Fruit fly (Drosophila melanogaster) whole organism, prepupa: Measurements from ENCODE around the gene nkd.
A peak's percentile ranks its signal among the peaks of the same experiment; 100 is the strongest.

Source experiments
- CG10669 ChIP-seq: fragments of 200-800 bp; sonication (Bioruptor generic); optimal IDR thresholded peaks from 3 replicates; lab custom pipeline; 2018; ENCODE audit warnings: missing biosample characterization, mild to moderate bottlenecking, missing genetic modification characterization, moderate library complexity
- CG11294 ChIP-seq: fragments of 200-800 bp; sonication (Bioruptor generic); IDR thresholded peaks from 2 replicates; pipeline ENCODE4 v1.3.6; 2022; ENCODE audit warnings: missing biosample characterization, missing genetic modification characterization
- CG11762 ChIP-seq: fragments of 200-800 bp; sonication (Bioruptor generic); optimal IDR thresholded peaks from 3 replicates; lab custom pipeline; 2016; ENCODE audit warnings: missing biosample characterization, missing genetic modification characterization; ENCODE audit not compliant: insufficient read depth
- CG11902 ChIP-seq: fragments of 200-800 bp; sonication (Bioruptor generic); optimal IDR thresholded peaks from 3 replicates; lab custom pipeline; 2016; ENCODE audit warnings: missing biosample characterization, missing genetic modification characterization
- CG15336 ChIP-seq: fragments of 200-800 bp; sonication (Bioruptor generic); IDR thresholded peaks from 2 replicates; pipeline ENCODE4 v1.3.6; 2022; ENCODE audit warnings: missing biosample characterization, missing genetic modification characterization
- CG1621 ChIP-seq: fragments of 200-800 bp; sonication (Bioruptor generic); optimal IDR thresholded peaks from 3 replicates; lab custom pipeline; 2018; ENCODE audit warnings: missing biosample characterization, mild to moderate bottlenecking, missing genetic modification characterization
- CG31627 ChIP-seq: fragments of 200-800 bp; sonication (Bioruptor generic); optimal IDR thresholded peaks from 3 replicates; lab custom pipeline; 2016; ENCODE audit warnings: missing biosample characterization, missing genetic modification characterization
- CG32006 ChIP-seq: fragments of 200-800 bp; sonication (Bioruptor generic); optimal IDR thresholded peaks from 3 replicates; lab custom pipeline; 2017; ENCODE audit warnings: missing biosample characterization, mild to moderate bottlenecking, missing genetic modification characterization
- CG34406 ChIP-seq: fragments of 200-800 bp; sonication (Bioruptor generic); optimal IDR thresholded peaks from 3 replicates; lab custom pipeline; 2016; ENCODE audit warnings: missing biosample characterization, missing genetic modification characterization
- CG3919 ChIP-seq: fragments of 200-800 bp; sonication (Bioruptor generic); optimal IDR thresholded peaks from 3 replicates; lab custom pipeline; 2016; ENCODE audit warnings: missing biosample characterization, missing genetic modification characterization
- CG4318 ChIP-seq: fragments of 200-800 bp; sonication (Bioruptor generic); optimal IDR thresholded peaks from 3 replicates; lab custom pipeline; 2017; ENCODE audit warnings: missing biosample characterization, mild to moderate bottlenecking, missing genetic modification characterization
- CG6276 ChIP-seq: fragments of 200-800 bp; sonication (Bioruptor generic); optimal IDR thresholded peaks from 2 replicates; lab custom pipeline; 2017; ENCODE audit warnings: missing biosample characterization, mild to moderate bottlenecking, missing genetic modification characterization
- CG6808 ChIP-seq: fragments of 200-800 bp; sonication (Bioruptor generic); optimal IDR thresholded peaks from 3 replicates; lab custom pipeline; 2017; ENCODE audit warnings: missing biosample characterization, missing genetic modification characterization, mild to moderate bottlenecking, moderate library complexity, missing genetic modification reagents
- CG8119 ChIP-seq: fragments of 200-800 bp; sonication (Bioruptor generic); IDR thresholded peaks from 3 replicates; pipeline ENCODE4 v1.3.6; 2022; ENCODE audit warnings: missing biosample characterization, missing genetic modification characterization
- CG8319 ChIP-seq: fragments of 200-800 bp; sonication (Bioruptor generic); optimal IDR thresholded peaks from 3 replicates; lab custom pipeline; 2016; ENCODE audit warnings: missing biosample characterization, missing genetic modification characterization
- CG8632 ChIP-seq: fragments of 200-800 bp; sonication (Bioruptor generic); optimal IDR thresholded peaks from 3 replicates; lab custom pipeline; 2016; ENCODE audit warnings: missing biosample characterization, missing genetic modification characterization
- CG9139 ChIP-seq: fragments of 200-800 bp; sonication (Bioruptor generic); optimal IDR thresholded peaks from 3 replicates; lab custom pipeline; 2017; ENCODE audit warnings: missing biosample characterization, mild to moderate bottlenecking, missing genetic modification characterization
- Eip78C ChIP-seq: fragments of 200-800 bp; sonication (Bioruptor generic); peaks from one replicate; lab custom pipeline; 2016; ENCODE audit warnings: missing biosample characterization, missing genetic modification characterization
- Ets21C ChIP-seq: fragments of 200-800 bp; sonication (Bioruptor generic); optimal IDR thresholded peaks from 3 replicates; lab custom pipeline; 2016; ENCODE audit warnings: missing biosample characterization, missing genetic modification characterization
- Ets96B ChIP-seq: fragments of 200-800 bp; optimal IDR thresholded peaks from 2 replicates; lab custom pipeline; 2019; ENCODE audit warnings: missing biosample characterization, mild to moderate bottlenecking, missing genetic modification characterization, moderate library complexity
- Gug ChIP-seq: fragments of 200-800 bp; sonication (Bioruptor generic); IDR thresholded peaks from 2 replicates; pipeline ENCODE4 v1.3.6; 2022; ENCODE audit warnings: missing biosample characterization, missing genetic modification characterization
- Hr38 ChIP-seq: sonication (Bioruptor generic); optimal IDR thresholded peaks from 2 replicates; lab custom pipeline; 2016; ENCODE audit warnings: missing biosample characterization, missing genetic modification characterization
- Hr39 ChIP-seq: fragments of 200-800 bp; sonication (Bioruptor generic); optimal IDR thresholded peaks from 2 replicates; lab custom pipeline; 2016; ENCODE audit warnings: missing biosample characterization, missing genetic modification characterization
- Hr4 ChIP-seq: fragments of 200-800 bp; sonication (Bioruptor generic); optimal IDR thresholded peaks from 3 replicates; lab custom pipeline; 2016; ENCODE audit warnings: missing biosample characterization, missing genetic modification characterization
- Met ChIP-seq: fragments of 200-800 bp; sonication (Bioruptor generic); optimal IDR thresholded peaks from 3 replicates; lab custom pipeline; 2016; ENCODE audit warnings: missing biosample characterization, missing genetic modification characterization
- OdsH ChIP-seq: fragments of 200-800 bp; sonication (Bioruptor generic); optimal IDR thresholded peaks from 3 replicates; lab custom pipeline; 2016; ENCODE audit warnings: missing biosample characterization, missing genetic modification characterization
- Sox102F ChIP-seq: fragments of 200-800 bp; sonication (Bioruptor generic); optimal IDR thresholded peaks from 2 replicates; lab custom pipeline; 2016; ENCODE audit warnings: missing biosample characterization, mild to moderate bottlenecking, missing genetic modification characterization
- Sox15 ChIP-seq: fragments of 200-800 bp; sonication (Bioruptor generic); optimal IDR thresholded peaks from 3 replicates; lab custom pipeline; 2016; ENCODE audit warnings: missing biosample characterization, missing genetic modification characterization
- achi ChIP-seq: fragments of 200-800 bp; sonication (Bioruptor generic); optimal IDR thresholded peaks from 3 replicates; lab custom pipeline; 2016; ENCODE audit warnings: missing biosample characterization, missing genetic modification characterization
- acj6 ChIP-seq: fragments of 200-800 bp; sonication (Bioruptor generic); optimal IDR thresholded peaks from 3 replicates; lab custom pipeline; 2016; ENCODE audit warnings: missing biosample characterization, missing genetic modification characterization
- cyc ChIP-seq: fragments of 200-800 bp; sonication (Bioruptor generic); optimal IDR thresholded peaks from 3 replicates; lab custom pipeline; 2016; ENCODE audit warnings: missing biosample characterization, missing genetic modification characterization
- dac ChIP-seq: fragments of 200-800 bp; sonication (Bioruptor generic); optimal IDR thresholded peaks from 2 replicates; lab custom pipeline; 2017; ENCODE audit warnings: missing biosample characterization, mild to moderate bottlenecking, missing genetic modification characterization
- dsx ChIP-seq: fragments of 200-800 bp; optimal IDR thresholded peaks from 3 replicates; lab custom pipeline; 2019; ENCODE audit warnings: missing biosample characterization, mild to moderate bottlenecking, missing genetic modification characterization, moderate library complexity; ENCODE audit not compliant: poor library complexity, severe bottlenecking
- fd59A ChIP-seq: fragments of 200-800 bp; sonication (Bioruptor generic); optimal IDR thresholded peaks from 2 replicates; lab custom pipeline; 2017; ENCODE audit warnings: missing biosample characterization, mild to moderate bottlenecking, missing genetic modification characterization, missing genetic modification reagents
- fd85E ChIP-seq: fragments of 200-800 bp; sonication (Bioruptor generic); optimal IDR thresholded peaks from 3 replicates; lab custom pipeline; 2016; ENCODE audit warnings: missing biosample characterization, missing genetic modification characterization
- fkh ChIP-seq: fragments of 200-800 bp; sonication (Bioruptor generic); optimal IDR thresholded peaks from 3 replicates; lab custom pipeline; 2017; ENCODE audit warnings: missing biosample characterization, mild to moderate bottlenecking, missing genetic modification characterization, moderate library complexity
- lz ChIP-seq: fragments of 200-800 bp; sonication (Bioruptor generic); optimal IDR thresholded peaks from 3 replicates; lab custom pipeline; 2016; ENCODE audit warnings: missing biosample characterization, missing genetic modification characterization
- salr ChIP-seq, 2 experiments: fragments of 200-800 bp; sonication (Bioruptor generic); optimal IDR thresholded peaks; 3 replicates each; lab custom pipeline; 2016 to 2018; ENCODE audit warnings: missing biosample characterization in 2 of 2, missing genetic modification characterization in 2 of 2, mild to moderate bottlenecking in 1 of 2
- spab ChIP-seq: fragments of 200-800 bp; sonication (Bioruptor generic); optimal IDR thresholded peaks from 2 replicates; lab custom pipeline; 2017; ENCODE audit warnings: missing biosample characterization, mild to moderate bottlenecking, missing genetic modification characterization, missing genetic modification reagents
- ss ChIP-seq, 2 experiments: fragments of 200-800 bp; sonication (Bioruptor generic); optimal IDR thresholded peaks; 2 replicates in 1 of 2; 3 replicates in 1 of 2; lab custom pipeline; 2017 to 2018; ENCODE audit warnings: mild to moderate bottlenecking in 2 of 2, missing biosample characterization in 2 of 2, missing genetic modification characterization in 2 of 2, moderate library complexity in 1 of 2
- svp ChIP-seq: fragments of 200-800 bp; sonication (Bioruptor generic); peaks from one replicate; lab custom pipeline; 2016; ENCODE audit warnings: missing biosample characterization, missing genetic modification characterization
- topi ChIP-seq: fragments of 200-800 bp; sonication (Bioruptor generic); optimal IDR thresholded peaks from 3 replicates; lab custom pipeline; 2016; ENCODE audit warnings: missing biosample characterization, missing genetic modification characterization
- vri ChIP-seq: fragments of 200-800 bp; sonication (Bioruptor generic); optimal IDR thresholded peaks from 3 replicates; lab custom pipeline; 2016; ENCODE audit warnings: missing biosample characterization, mild to moderate bottlenecking, missing genetic modification characterization

nkd gene

dm6 chr3L:19087369-19088275 lies 42.4 kb upstream of the nkd start (continued):
- no peak for TF ChIP-seq Hr38
- peak; percentile 40 for TF ChIP-seq svp (GFP tag; lab: Kevin White, UChicago)
- TF ChIP-seq Hr39 (GFP tag; lab: Kevin White, UChicago) = no peak
- TF ChIP-seq OdsH (GFP tag; lab: Kevin White, UChicago) = peak; percentile 19
- no peak for TF ChIP-seq CG1621 (tag; lab: Kevin White, UChicago)
- no peak for TF ChIP-seq vri (GFP tag; lab: Kevin White, UChicago)
- no peak for TF ChIP-seq Sox15 (GFP tag; lab: Kevin White, UChicago)
- peak; percentile 65 for TF ChIP-seq Eip78C (GFP tag; lab: Kevin White, UChicago)
- peak; percentile 52 for TF ChIP-seq CG32006
- no peak for TF ChIP-seq CG10669 (GFP tag; lab: Kevin White, UChicago)
- peak in 1 of 2 experiments; percentile 16 for TF ChIP-seq salr (GFP tag; optimal IDR thresholded peaks at IDR 0.05; lab: Kevin White, UChicago)
- no peak for TF ChIP-seq Ets21C
- no peak for TF ChIP-seq fd59A
- no peak for TF ChIP-seq Met
- no peak for TF ChIP-seq fd85E (GFP tag; lab: Kevin White, UChicago)
- peak; percentile 40; the same call in 1 of the 2 replicates for TF ChIP-seq CG15336 (GFP tag; lab: Robert Waterston, UW)
- TF ChIP-seq CG6276 = no peak
- TF ChIP-seq ss (GFP tag; optimal IDR thresholded peaks at IDR 0.05; lab: Kevin White, UChicago) = peak in 1 of 2 experiments; percentile 9
- TF ChIP-seq Hr4 (GFP tag; lab: Kevin White, UChicago) = no peak
- no peak for TF ChIP-seq lz (GFP tag; lab: Kevin White, UChicago)
- no peak for TF ChIP-seq dac (GFP tag; lab: Kevin White, UChicago)
- TF ChIP-seq topi (GFP tag; lab: Kevin White, UChicago) = peak; percentile 15
- peak; percentile 49 for TF ChIP-seq CG8632 (GFP tag; lab: Kevin White, UChicago)
- TF ChIP-seq Ets96B (tag; lab: Kevin White, UChicago) = peak; percentile 33
- peak; percentile 33 for TF ChIP-seq acj6 (GFP tag; lab: Kevin White, UChicago)
- peak; percentile 11 for TF ChIP-seq dsx (GFP tag; lab: Kevin White, UChicago)
- TF ChIP-seq Gug = no peak
- no peak for TF ChIP-seq CG9139

- TF ChIP-seq lz (GFP tag; lab: Kevin White, UChicago) (peak; percentile 63), CG6276 (peak; percentile 93), CG8319 (GFP tag; lab: Kevin White, UChicago) (peak; percentile 61), salr (GFP tag; optimal IDR thresholded peaks at IDR 0.05; lab: Kevin White, UChicago) (peak; percentile 66 to 82), CG8119 (GFP tag; lab: Robert Waterston, UW) (peak; percentile 97), OdsH (GFP tag; lab: Kevin White, UChicago) (peak; percentile 88), CG15336 (GFP tag; lab: Robert Waterston, UW) (peak; percentile 98), CG9139 (peak; percentile 79), acj6 (GFP tag; lab: Kevin White, UChicago) (peak; percentile 87), CG11762 (GFP tag; lab: Kevin White, UChicago) (peak; percentile 81), CG8632 (GFP tag; lab: Kevin White, UChicago) (peak; percentile 85), CG10669 (GFP tag; lab: Kevin White, UChicago) (peak; percentile 82), CG6808 (GFP tag; lab: Kevin White, UChicago) (peak; percentile 87), CG4318 (GFP tag; lab: Kevin White, UChicago) (peak; percentile 83), fkh (GFP tag; lab: Kevin White, UChicago) (peak; percentile 81), achi (GFP tag; lab: Kevin White, UChicago) (peak; percentile 92), CG3919 (GFP tag; lab: Kevin White, UChicago) (peak; percentile 85), CG31627 (GFP tag; lab: Kevin White, UChicago) (peak; percentile 10), CG11294 (GFP tag; lab: Robert Waterston, UW) (peak; percentile 87), Hr38 (no peak), Sox15 (GFP tag; lab: Kevin White, UChicago) (peak; percentile 61), Eip78C (GFP tag; lab: Kevin White, UChicago) (peak; percentile 95), fd59A (peak; percentile 83), Sox102F (peak; percentile 70), spab (peak; percentile 89), Ets96B (tag; lab: Kevin White, UChicago) (peak; percentile 91), CG11902 (GFP tag; lab: Kevin White, UChicago) (peak; percentile 55), CG34406 (peak; percentile 88), ss (GFP tag; optimal IDR thresholded peaks at IDR 0.05; lab: Kevin White, UChicago) (peak; percentile 87 to 88), Met (peak; percentile 73), cyc (GFP tag; lab: Kevin White, UChicago) (peak; percentile 54)
Measured at dm6 chr3L:19086364-19087200, 41.3 kb upstream of the nkd start, which contains the start of gene Mkp3. TSS of gene Mkp3 (minus strand) at chr3L:19086426.
